Fruit fly (Drosophila melanogaster): Measurements from ENCODE around the gene CG7694.
A peak's percentile ranks its signal among the peaks of the same experiment; 100 is the strongest.

CG7694 gene

dm6 chr3R:18577739-18578417, 5.0 kb downstream of the CG7694 start:
- TF ChIP-seq Rel (GFP tag; optimal IDR thresholded peaks at IDR 0.05): no peak
- TF ChIP-seq Rel (tag; optimal IDR thresholded peaks at IDR 0.05): peak; percentile 91
- no peak for TF ChIP-seq rgr (GFP tag; optimal IDR thresholded peaks at IDR 0.05)
- peak; percentile 13 for TF ChIP-seq fru (GFP tag; optimal IDR thresholded peaks at IDR 0.05)

dm6 chr3R:18580979-18581378, 8.1 kb downstream of the CG7694 start:
- TF ChIP-seq psq (GFP tag; optimal IDR thresholded peaks at IDR 0.05): no peak
- no peak for TF ChIP-seq Rel (GFP tag; optimal IDR thresholded peaks at IDR 0.05)
- peak; percentile 29 for TF ChIP-seq Rel (tag; optimal IDR thresholded peaks at IDR 0.05)
- no peak for TF ChIP-seq foxo (GFP tag; optimal IDR thresholded peaks at IDR 0.05)
- no peak for TF ChIP-seq Hr78 (GFP tag; optimal IDR thresholded peaks at IDR 0.05)
- no peak for TF ChIP-seq Hr83 (GFP tag; optimal IDR thresholded peaks at IDR 0.05; ENCODE audit: poor library complexity, severe bottlenecking)
- no peak for TF ChIP-seq HLH106 (tag; optimal IDR thresholded peaks at IDR 0.05)

dm6 chr3R:18582236-18582635, 9.3 kb downstream of the CG7694 start:
- peak; percentile 24 for TF ChIP-seq Hnf4 (GFP tag; optimal IDR thresholded peaks at IDR 0.05)
- TF ChIP-seq h (GFP tag; optimal IDR thresholded peaks at IDR 0.05): peak; percentile 49
- TF ChIP-seq Rel (GFP tag; optimal IDR thresholded peaks at IDR 0.05): no peak
- no peak for TF ChIP-seq Rel (tag; optimal IDR thresholded peaks at IDR 0.05)
- peak; percentile 46 for TF ChIP-seq rgr (GFP tag; optimal IDR thresholded peaks at IDR 0.05)
- TF ChIP-seq OdsH (GFP tag; optimal IDR thresholded peaks at IDR 0.05): peak; percentile 7
- TF ChIP-seq HLH106 (tag; optimal IDR thresholded peaks at IDR 0.05): no peak

- no peak for TF ChIP-seq Abd-B (GFP tag; optimal IDR thresholded peaks at IDR 0.05)
- TF ChIP-seq tai (GFP tag; optimal IDR thresholded peaks at IDR 0.05): peak; percentile 73
- no peak for TF ChIP-seq Myc (optimal IDR thresholded peaks at IDR 0.05)
- TF ChIP-seq CrebA (GFP tag; optimal IDR thresholded peaks at IDR 0.05; ENCODE audit: borderline replicate concordance): no peak
- TF ChIP-seq dsf (GFP tag; optimal IDR thresholded peaks at IDR 0.05; ENCODE audit: borderline replicate concordance): peak; percentile 32
- TF ChIP-seq Sp1 (GFP tag; optimal IDR thresholded peaks at IDR 0.05): peak; percentile 69
- no peak for TF ChIP-seq Vsx2 (GFP tag; optimal IDR thresholded peaks at IDR 0.05; ENCODE audit: partially characterized antibody)
- peak; percentile 80 for TF ChIP-seq HLH106 (tag; optimal IDR thresholded peaks at IDR 0.05)
- TF ChIP-seq Mio (GFP tag; optimal IDR thresholded peaks at IDR 0.05): no peak
- TF ChIP-seq psq (GFP tag; optimal IDR thresholded peaks at IDR 0.05): peak; percentile 80
- TF ChIP-seq GATAd (GFP tag; optimal IDR thresholded peaks at IDR 0.05): no peak
- peak; percentile 89 for TF ChIP-seq h (GFP tag; optimal IDR thresholded peaks at IDR 0.05)
- TF ChIP-seq br (GFP tag; optimal IDR thresholded peaks at IDR 0.05): peak; percentile 84
- no peak for TF ChIP-seq brk (GFP tag; optimal IDR thresholded peaks at IDR 0.05)
- TF ChIP-seq sv (GFP tag; optimal IDR thresholded peaks at IDR 0.05): peak; percentile 97
- TF ChIP-seq CG32264 (GFP tag; optimal IDR thresholded peaks at IDR 0.05): peak; percentile 47
- peak; percentile 45 to 84 for TF ChIP-seq foxo (GFP tag; optimal IDR thresholded peaks at IDR 0.05)
- TF ChIP-seq jim (GFP tag; optimal IDR thresholded peaks at IDR 0.05): peak; percentile 63
- peak; percentile 46 for TF ChIP-seq Rel (GFP tag; optimal IDR thresholded peaks at IDR 0.05)
- peak; percentile 23 for TF ChIP-seq Rel (tag; optimal IDR thresholded peaks at IDR 0.05)
- TF ChIP-seq woc (GFP tag; optimal IDR thresholded peaks at IDR 0.05): peak; percentile 80
- TF ChIP-seq Hr78 (GFP tag; optimal IDR thresholded peaks at IDR 0.05): no peak
- TF ChIP-seq Hnf4 (GFP tag; optimal IDR thresholded peaks at IDR 0.05): peak; percentile 67
- peak; percentile 86 for TF ChIP-seq ey (GFP tag; optimal IDR thresholded peaks at IDR 0.05)
- TF ChIP-seq dmrt93B (GFP tag; optimal IDR thresholded peaks at IDR 0.05): peak; percentile 70
- peak; percentile 2 for TF ChIP-seq Jra (GFP tag; optimal IDR thresholded peaks at IDR 0.05)
- peak; percentile 49 for TF ChIP-seq CG9705 (GFP tag; optimal IDR thresholded peaks at IDR 0.05)
- no peak for TF ChIP-seq pan (optimal IDR thresholded peaks at IDR 0.05)
- TF ChIP-seq sage (GFP tag; optimal IDR thresholded peaks at IDR 0.05): peak; percentile 12
- peak; percentile 85 for TF ChIP-seq rgr (GFP tag; optimal IDR thresholded peaks at IDR 0.05)
- TF ChIP-seq usp (GFP tag; optimal IDR thresholded peaks at IDR 0.05): no peak
- no peak for TF ChIP-seq dl (GFP tag; optimal IDR thresholded peaks at IDR 0.05; ENCODE audit: insufficient read depth in 1 of 2, partially characterized antibody in 2 of 2)
- peak; percentile 81 for TF ChIP-seq OdsH (GFP tag; optimal IDR thresholded peaks at IDR 0.05)
- TF ChIP-seq lola (GFP tag; optimal IDR thresholded peaks at IDR 0.05): no peak
- no peak for TF ChIP-seq Dif (GFP tag; optimal IDR thresholded peaks at IDR 0.05; ENCODE audit: partially characterized antibody)
- no peak for TF ChIP-seq N (GFP tag; optimal IDR thresholded peaks at IDR 0.05)
- TF ChIP-seq Hr83 (GFP tag; optimal IDR thresholded peaks at IDR 0.05; ENCODE audit: poor library complexity, severe bottlenecking): peak; percentile 92
- TF ChIP-seq Dfd (GFP tag; optimal IDR thresholded peaks at IDR 0.05): no peak
- peak; percentile 82 for TF ChIP-seq fru (GFP tag; optimal IDR thresholded peaks at IDR 0.05)
Measured at dm6 chr3R:18583881-18584545, 11.1 kb downstream of the CG7694 start.

Measured in whole organism, wandering third instar larva.